Fruit fly (Drosophila melanogaster) whole organism, prepupa: ENCODE data around the gene CG12546.
"Not testable (repeated sequence)": the region's sequence is repeated elsewhere in the genome, so short reads cannot be mapped to it uniquely, and the experiment has no call there.

Source experiments
- Blimp-1 ChIP-seq: fragments of 200-800 bp; sonication (Bioruptor generic); optimal IDR thresholded peaks from 3 replicates; lab custom pipeline; 2017; ENCODE audit warnings: missing biosample characterization, missing genetic modification characterization, mild to moderate bottlenecking, moderate library complexity, missing genetic modification reagents
- CG16779 ChIP-seq: fragments of 200-800 bp; sonication (Bioruptor generic); optimal IDR thresholded peaks from 3 replicates; lab custom pipeline; 2017; ENCODE audit warnings: missing biosample characterization, mild to moderate bottlenecking, missing genetic modification characterization
- CG31627 ChIP-seq: fragments of 200-800 bp; sonication (Bioruptor generic); optimal IDR thresholded peaks from 3 replicates; lab custom pipeline; 2016; ENCODE audit warnings: missing biosample characterization, missing genetic modification characterization
- CG6854 ChIP-seq: fragments of 200-800 bp; sonication (Bioruptor generic); optimal IDR thresholded peaks from 2 replicates; lab custom pipeline; 2017; ENCODE audit warnings: missing biosample characterization, mild to moderate bottlenecking, missing genetic modification characterization
- Ets21C ChIP-seq: fragments of 200-800 bp; sonication (Bioruptor generic); optimal IDR thresholded peaks from 3 replicates; lab custom pipeline; 2016; ENCODE audit warnings: missing biosample characterization, missing genetic modification characterization
- Gug ChIP-seq: fragments of 200-800 bp; sonication (Bioruptor generic); IDR thresholded peaks from 2 replicates; pipeline ENCODE4 v1.3.6; 2022; ENCODE audit warnings: missing biosample characterization, missing genetic modification characterization
- Hr39 ChIP-seq: fragments of 200-800 bp; sonication (Bioruptor generic); optimal IDR thresholded peaks from 2 replicates; lab custom pipeline; 2016; ENCODE audit warnings: missing biosample characterization, missing genetic modification characterization
- Lpt ChIP-seq: fragments of 200-800 bp; sonication (Bioruptor generic); optimal IDR thresholded peaks from 3 replicates; lab custom pipeline; 2016; ENCODE audit warnings: missing biosample characterization, missing genetic modification characterization
- esn ChIP-seq: fragments of 200-800 bp; sonication (Bioruptor generic); optimal IDR thresholded peaks from 2 replicates; lab custom pipeline; 2016; ENCODE audit warnings: missing biosample characterization, mild to moderate bottlenecking, missing genetic modification characterization, moderate library complexity
- spab ChIP-seq: fragments of 200-800 bp; sonication (Bioruptor generic); optimal IDR thresholded peaks from 2 replicates; lab custom pipeline; 2017; ENCODE audit warnings: missing biosample characterization, mild to moderate bottlenecking, missing genetic modification characterization, missing genetic modification reagents

DNA sequence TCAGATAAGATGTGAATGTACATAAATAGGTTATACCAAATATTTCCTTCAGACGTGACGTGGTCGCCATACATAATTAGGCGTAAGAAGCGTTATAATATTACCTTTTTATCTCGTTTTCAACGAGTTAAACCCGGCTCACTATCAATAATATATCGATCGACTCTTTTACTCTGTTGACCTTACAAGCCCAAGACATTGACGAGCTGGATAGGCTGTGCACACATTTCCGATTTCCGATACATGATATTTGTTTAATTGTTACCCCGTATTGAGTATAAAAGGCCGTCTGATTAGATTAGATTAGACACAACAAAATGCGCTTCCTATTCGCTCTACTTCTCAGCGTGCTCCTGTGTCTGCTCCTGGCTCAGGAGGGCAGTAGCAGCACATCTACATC is 3.3 kb upstream of the CG12546 start, which contains the start of gene CG32453:
- not testable (repeated sequence) for TF ChIP-seq Gug (GFP tag; lab: Robert Waterston, UW); spab; Ets21C (GFP tag; lab: Kevin White, UChicago); CG6854; Blimp-1 (GFP tag; lab: Kevin White, UChicago); CG16779 (tag; lab: Kevin White, UChicago); Lpt (GFP tag; lab: Kevin White, UChicago); esn (GFP tag; lab: Kevin White, UChicago); CG31627 (GFP tag; lab: Kevin White, UChicago); Hr39 (GFP tag; lab: Kevin White, UChicago)
